Fruit fly (Drosophila melanogaster) Kc167 (cell line): ENCODE data around the gene IntS14.

Experiments
- Myc ChIP-seq: fragments of >200 bp; optimal IDR thresholded peaks from 2 replicates; lab custom pipeline; 2017; ENCODE audit warnings: missing external identifiers
- h ChIP-seq: fragments of >200 bp; optimal IDR thresholded peaks from 3 replicates; lab custom pipeline; 2018; ENCODE audit warnings: missing external identifiers
- insv ChIP-seq: fragments of >200 bp; optimal IDR thresholded peaks from 3 replicates; lab custom pipeline; 2018; ENCODE audit warnings: missing external identifiers
- psq ChIP-seq: fragments of >200 bp; optimal IDR thresholded peaks from 2 replicates; lab custom pipeline; 2017; ENCODE audit warnings: missing external identifiers

- TF ChIP-seq insv (no peak), psq (no peak), Myc (no peak), h (lab: Kevin White, UChicago) (no peak)
Measured at dm6 chr2L:1199166-1199565, 34.9 kb downstream of the IntS14 start, which contains the start of the genes CG5139 and CG43348.
